Fruit fly (Drosophila melanogaster): ENCODE measurements around the gene repo.
A peak's percentile ranks its signal among the peaks of the same experiment; 100 is the strongest.

The repo gene

DNA sequence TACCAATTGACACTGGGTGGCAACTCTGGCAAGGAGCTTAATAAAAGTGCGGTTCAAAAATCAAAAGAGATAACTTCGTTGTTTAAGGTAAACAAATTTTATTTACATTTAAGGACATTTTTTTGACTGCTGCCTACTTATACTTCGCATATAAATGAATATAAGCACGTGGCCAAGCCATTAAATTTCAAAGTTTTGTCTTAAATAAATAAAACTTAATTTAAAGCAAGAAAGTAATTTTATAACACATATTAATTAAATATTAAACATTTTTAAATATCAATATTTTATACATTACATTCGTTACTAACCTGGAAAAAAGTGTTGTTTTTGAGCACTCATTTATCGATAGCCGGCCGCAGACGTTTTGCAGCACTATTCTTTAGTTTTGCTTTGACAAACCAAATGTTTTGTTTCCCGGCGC lies 47.3 kb upstream of the repo start, which contains the start of the genes CG12321 and MED17 (continued):
- TF ChIP-seq dimm (GFP tag; IDR thresholded peaks at IDR 0.05) (peak; percentile 54; the same call in 1 of the 2 replicates), CG1024 (GFP tag; IDR thresholded peaks at IDR 0.05) (no peak), CG17612 (GFP tag; IDR thresholded peaks at IDR 0.05) (peak; percentile 70), psq (GFP tag; optimal IDR thresholded peaks at IDR 0.05) (peak; percentile 79), CG9797 (GFP tag; optimal IDR thresholded peaks at IDR 0.05) (peak; percentile 22), CG6689 (GFP tag; IDR thresholded peaks at IDR 0.05) (peak; percentile 81), Lpt (GFP tag; optimal IDR thresholded peaks at IDR 0.05) (no peak), sob (GFP tag; IDR thresholded peaks at IDR 0.05) (peak; percentile 97), CG11085 (GFP tag; IDR thresholded peaks at IDR 0.05) (peak; percentile 92), Sox100B (GFP tag; optimal IDR thresholded peaks at IDR 0.05) (peak; percentile 88), slou (GFP tag; optimal IDR thresholded peaks at IDR 0.05) (peak; percentile 82), CG33557 (GFP tag; optimal IDR thresholded peaks at IDR 0.05) (peak; percentile 72), hb (GFP tag; IDR thresholded peaks at IDR 0.05; ENCODE audit: partially characterized antibody) (no peak), inv (GFP tag; IDR thresholded peaks at IDR 0.05; ENCODE audit: partially characterized antibody) (no peak), pfk (GFP tag; optimal IDR thresholded peaks at IDR 0.05) (no peak), slbo (GFP tag; IDR thresholded peaks at IDR 0.05) (peak; percentile 97), Optix (GFP tag; IDR thresholded peaks at IDR 0.05) (peak; percentile 57; the same call in 1 of the 3 replicates), bab2 (GFP tag; optimal IDR thresholded peaks at IDR 0.05) (peak; percentile 76), Ravus (GFP tag; IDR thresholded peaks at IDR 0.05) (peak; percentile 27; the same call in 1 of the 2 replicates), croc (GFP tag; conservative IDR thresholded peaks at IDR 0.05) (peak; percentile 76), Usf (GFP tag; optimal IDR thresholded peaks at IDR 0.05) (peak; percentile 85), CG17829 (tag; optimal IDR thresholded peaks at IDR 0.05) (peak; percentile 83), nerfin-1 (tag; optimal IDR thresholded peaks at IDR 0.05) (peak; percentile 65), cwo (GFP tag; optimal IDR thresholded peaks at IDR 0.05) (peak; percentile 75), rib (GFP tag; IDR thresholded peaks at IDR 0.05) (peak; percentile 54), fd102C (GFP tag; optimal IDR thresholded peaks at IDR 0.05) (no peak), D19B (GFP tag; optimal IDR thresholded peaks at IDR 0.05) (peak; percentile 78), Oaz (GFP tag; IDR thresholded peaks at IDR 0.05) (peak; percentile 50; the same call in 1 of the 2 replicates), insv (GFP tag; optimal IDR thresholded peaks at IDR 0.05) (peak in 1 of 2 experiments; percentile 57), lbe (GFP tag; optimal IDR thresholded peaks at IDR 0.05) (peak; percentile 89), twi (tag; optimal IDR thresholded peaks at IDR 0.05) (peak; percentile 79), pum (GFP tag; optimal IDR thresholded peaks at IDR 0.05) (peak; percentile 31), CG18011 (GFP tag; optimal IDR thresholded peaks at IDR 0.05) (peak; percentile 81), CG5953 (GFP tag; IDR thresholded peaks at IDR 0.05) (0 out of 2 replicates have a peak, but pooled peaks have one; percentile 46), CkIIα-i1 (GFP tag; IDR thresholded peaks at IDR 0.05) (peak; percentile 16; the same call in 1 of the 2 replicates), CG10209 (GFP tag; optimal IDR thresholded peaks at IDR 0.05) (peak; percentile 92), seq (GFP tag; IDR thresholded peaks at IDR 0.05) (peak; percentile 75), CG15514 (GFP tag; optimal IDR thresholded peaks at IDR 0.05) (peak; percentile 86), ttk (GFP tag; IDR thresholded peaks at IDR 0.05) (peak; percentile 78), CG6854 (GFP tag; optimal IDR thresholded peaks at IDR 0.05) (peak; percentile 61), tup (GFP tag; optimal IDR thresholded peaks at IDR 0.05) (peak; percentile 71), Mes4 (GFP tag; optimal IDR thresholded peaks at IDR 0.05) (peak; percentile 33), nom (GFP tag; optimal IDR thresholded peaks at IDR 0.05) (peak; percentile 59), zen (tag; optimal IDR thresholded peaks at IDR 0.05) (peak; percentile 87), CG12071 (GFP tag; optimal IDR thresholded peaks at IDR 0.05) (no peak), HLHmδ (GFP tag; optimal IDR thresholded peaks at IDR 0.05) (no peak), CG11560 (tag; IDR thresholded peaks at IDR 0.05) (peak; percentile 81), CG12769 (tag; optimal IDR thresholded peaks at IDR 0.05) (no peak), CG34376 (GFP tag; optimal IDR thresholded peaks at IDR 0.05) (peak; percentile 11), CG15269 (tag; optimal IDR thresholded peaks at IDR 0.05) (peak; percentile 89)
